Fruit fly (Drosophila melanogaster) whole organism: Measurements from ENCODE around the gene Atg1.

Source experiments
- CG8478 ChIP-seq: fragments of >200 bp; optimal IDR thresholded peaks from 2 replicates; lab custom pipeline; 2018; ENCODE audit warnings: inconsistent platforms
- usp ChIP-seq: fragments of >200 bp; optimal IDR thresholded peaks from 2 replicates; lab custom pipeline; 2017; ENCODE audit warnings: missing biosample characterization, missing genetic modification characterization, mixed read lengths

DNA sequence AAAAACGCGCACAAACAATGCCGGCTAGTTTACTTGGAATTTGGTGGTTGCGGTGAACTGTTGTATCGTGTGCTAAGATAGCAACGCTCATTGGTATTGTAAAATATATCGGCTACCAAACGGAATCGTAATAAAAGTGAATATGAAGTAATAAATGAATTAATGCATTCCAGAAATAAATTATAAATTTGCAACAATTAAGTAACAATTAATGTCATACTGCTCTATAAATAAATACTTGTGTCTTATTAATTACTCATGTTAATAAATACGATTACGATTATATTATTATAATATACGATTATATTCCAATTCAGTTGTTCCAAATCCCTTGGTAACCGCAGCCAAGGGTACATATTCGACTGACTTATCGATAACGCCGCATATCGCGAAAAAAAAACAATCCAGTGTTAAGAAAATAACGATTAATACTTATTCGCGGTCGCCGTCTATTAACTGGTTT lies 70.3 kb downstream of the Atg1 start, which contains the start of the genes SmD1 and Ptp69D:
- TF ChIP-seq usp (GFP tag; lab: Kevin White, UChicago), result no peak
- no peak for TF ChIP-seq CG8478 (lab: Kevin White, UChicago)
